Worm (Caenorhabditis elegans): ENCODE data around the gene gpn-1.

The gpn-1 gene

DNA sequence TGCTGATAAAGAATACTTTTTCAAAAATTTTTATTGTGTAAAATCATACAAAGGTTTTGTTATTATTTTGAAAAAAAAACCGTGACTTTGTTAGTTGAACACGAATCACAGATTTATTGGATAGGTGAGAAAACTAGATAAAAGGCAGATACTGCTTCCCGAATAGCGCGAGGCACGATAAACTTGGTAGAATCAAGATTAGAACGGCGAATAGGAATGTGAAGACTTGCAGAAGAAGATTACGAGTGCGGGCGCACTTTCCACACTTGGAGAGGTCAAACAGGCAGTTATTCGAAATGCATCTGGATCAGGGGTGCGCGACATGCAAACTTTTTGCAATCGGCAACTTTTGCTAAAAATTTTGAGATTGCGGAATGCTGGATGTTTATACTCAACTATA is 31.7 kb downstream of the gpn-1 start:
- TF ChIP-seq elt-1 (tag; optimal IDR thresholded peaks at IDR 0.05) (peak; percentile 72), nhr-23 (tag; optimal IDR thresholded peaks at IDR 0.05) (peak; percentile 58), ceh-82 (tag; optimal IDR thresholded peaks at IDR 0.05) (no peak)

DNA sequence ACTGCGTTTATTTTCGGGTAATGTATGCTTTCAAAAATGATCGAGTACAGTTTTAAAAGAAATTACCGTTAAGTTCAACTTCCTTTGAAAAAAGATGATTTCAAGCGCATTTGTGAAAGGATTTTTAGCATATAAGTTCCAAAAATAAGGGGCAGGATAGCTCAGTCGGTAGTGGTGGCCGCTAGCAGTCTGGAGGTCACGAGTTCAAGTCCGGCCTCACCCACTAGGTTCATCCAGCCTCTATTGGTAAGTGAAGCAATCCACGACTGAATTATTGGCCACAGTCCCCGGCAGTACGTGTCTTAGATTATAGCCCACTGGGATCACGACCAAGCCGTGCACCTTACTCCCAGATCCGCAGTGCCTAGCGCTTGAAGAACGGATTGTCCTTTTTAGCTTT is 35.5 kb downstream of the gpn-1 start:
- TF ChIP-seq nhr-77 (tag; optimal IDR thresholded peaks at IDR 0.05) (no peak), elt-3 (tag; optimal IDR thresholded peaks at IDR 0.05) (no peak), nhr-43 (tag; optimal IDR thresholded peaks at IDR 0.05; ENCODE audit: poor library complexity, severe bottlenecking) (no peak), nhr-25 (tag; optimal IDR thresholded peaks at IDR 0.05) (no peak), pha-4 (tag; optimal IDR thresholded peaks at IDR 0.05) (no peak), pqm-1 (tag; optimal IDR thresholded peaks at IDR 0.05) (no peak), jun-1 (tag; optimal IDR thresholded peaks at IDR 0.05) (no peak), nhr-237 (tag; optimal IDR thresholded peaks at IDR 0.05) (no peak), elt-1 (tag; optimal IDR thresholded peaks at IDR 0.05) (no peak), nfya-1 (tag; optimal IDR thresholded peaks at IDR 0.05; ENCODE audit: insufficient read depth) (no peak), sea-2 (GFP tag; optimal IDR thresholded peaks at IDR 0.05) (no peak), ceh-28 (tag; optimal IDR thresholded peaks at IDR 0.05) (no peak), ceh-16 (tag; optimal IDR thresholded peaks at IDR 0.05) (no peak), fos-1 (tag; optimal IDR thresholded peaks at IDR 0.05) (no peak), eor-1 (tag; optimal IDR thresholded peaks at IDR 0.05) (no peak)

DNA sequence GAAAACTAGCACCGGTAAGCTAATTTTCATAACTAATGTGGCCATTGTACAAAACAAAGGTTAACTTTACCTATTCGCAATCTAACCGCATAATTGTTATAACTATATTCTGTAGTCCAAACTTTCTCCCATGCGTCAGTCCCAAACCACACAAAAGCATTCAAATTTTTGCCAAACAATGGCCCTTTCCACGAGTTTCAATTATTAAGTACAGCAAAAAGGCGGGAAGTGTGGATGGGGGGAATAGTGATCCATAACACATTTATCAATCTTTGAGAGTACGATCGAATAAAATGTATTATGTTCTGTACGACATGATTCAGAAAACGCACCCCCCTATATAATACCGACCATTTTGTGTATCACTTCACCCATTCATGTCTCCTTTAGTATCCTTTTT is 36.8 kb downstream of the gpn-1 start, which contains the start of gene ZK662.6:
ZK662.6 (plus strand) TSS at position 301 of the 400 bp plus-strand sequence.
- no peak for TF ChIP-seq nhr-67 (tag; optimal IDR thresholded peaks at IDR 0.05)
- no peak for TF ChIP-seq unc-39 (tag; optimal IDR thresholded peaks at IDR 0.05)
- TF ChIP-seq nhr-25 (tag; optimal IDR thresholded peaks at IDR 0.05): no peak
- no peak for TF ChIP-seq egl-5 (tag; optimal IDR thresholded peaks at IDR 0.05)
- TF ChIP-seq lin-39 (tag; optimal IDR thresholded peaks at IDR 0.05): no peak
- TF ChIP-seq ceh-9 (tag; optimal IDR thresholded peaks at IDR 0.05): no peak
- TF ChIP-seq fos-1 (tag; optimal IDR thresholded peaks at IDR 0.05): no peak
- TF ChIP-seq jun-1 (tag; optimal IDR thresholded peaks at IDR 0.05): no peak
- no peak for TF ChIP-seq ztf-4 (tag; optimal IDR thresholded peaks at IDR 0.05)

DNA sequence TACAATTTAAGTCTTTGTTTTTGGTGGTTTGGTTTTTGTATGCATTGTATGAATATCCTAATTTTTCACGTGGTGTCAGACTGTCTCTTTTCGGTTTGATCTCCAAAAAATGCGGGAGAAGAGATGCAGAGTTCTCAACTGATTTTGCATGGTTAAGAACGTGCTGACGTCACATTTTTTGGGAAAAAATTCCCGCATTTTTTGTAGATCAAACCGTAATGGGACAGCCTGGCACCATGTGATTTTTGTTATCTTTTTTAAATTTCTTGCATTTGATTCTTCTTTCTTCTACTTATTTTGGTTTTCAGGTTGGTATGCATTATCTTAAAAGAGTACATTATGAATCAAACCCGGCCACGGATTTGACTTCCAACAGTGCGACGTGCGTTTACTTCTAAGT is 39.9 kb downstream of the gpn-1 start, which contains the start of gene ZK662.5:
ZK662.5 (plus strand) TSS at position 301 of the 400 bp plus-strand sequence.
- no peak for TF ChIP-seq nhr-43 (tag; optimal IDR thresholded peaks at IDR 0.05; ENCODE audit: poor library complexity, severe bottlenecking)
- TF ChIP-seq daf-12 (tag; optimal IDR thresholded peaks at IDR 0.05): no peak
- TF ChIP-seq nhr-12 (tag; optimal IDR thresholded peaks at IDR 0.05): no peak

DNA sequence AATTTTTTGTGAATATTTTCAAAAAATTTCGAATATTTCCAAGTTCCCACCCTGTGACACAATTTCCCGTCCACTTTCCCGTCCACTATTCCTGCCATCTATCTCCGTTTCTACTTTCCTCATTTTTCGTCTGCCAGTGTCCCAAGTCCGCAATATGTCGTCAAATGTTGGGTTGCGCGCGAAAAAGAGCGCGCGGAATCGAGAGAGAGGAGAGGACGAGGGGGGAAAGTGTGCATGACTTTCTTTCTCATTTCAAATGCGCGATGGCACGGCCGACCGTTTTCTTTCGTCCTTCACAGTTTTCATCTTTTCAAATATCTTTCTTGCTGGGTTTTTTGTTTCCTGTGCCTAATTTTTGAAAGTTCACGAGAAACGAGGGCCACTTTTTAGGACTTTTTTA is 43.5 kb downstream of the gpn-1 start:
- peak; percentile 98 for TF ChIP-seq lin-15B (tag; optimal IDR thresholded peaks at IDR 0.05)
- TF ChIP-seq sea-2 (GFP tag; optimal IDR thresholded peaks at IDR 0.05): peak; percentile 62
- TF ChIP-seq skn-1 (tag; optimal IDR thresholded peaks at IDR 0.05): peak; percentile 27
- no peak for TF ChIP-seq nhr-11 (tag; optimal IDR thresholded peaks at IDR 0.05)
- TF ChIP-seq nhr-23 (tag; optimal IDR thresholded peaks at IDR 0.05): peak; percentile 48
- TF ChIP-seq elt-2 (tag; optimal IDR thresholded peaks at IDR 0.05): peak; percentile 24
- peak; percentile 68 for TF ChIP-seq nhr-25 (tag; optimal IDR thresholded peaks at IDR 0.05)
- no peak for TF ChIP-seq fos-1 (tag; optimal IDR thresholded peaks at IDR 0.05)
- TF ChIP-seq hmg-11 (tag; optimal IDR thresholded peaks at IDR 0.05): peak; percentile 46
- TF ChIP-seq snpc-4 (tag; optimal IDR thresholded peaks at IDR 0.05): peak; percentile 74
- peak; percentile 78 for TF ChIP-seq pha-4 (tag; optimal IDR thresholded peaks at IDR 0.05)
- TF ChIP-seq nhr-77 (tag; optimal IDR thresholded peaks at IDR 0.05): no peak

DNA sequence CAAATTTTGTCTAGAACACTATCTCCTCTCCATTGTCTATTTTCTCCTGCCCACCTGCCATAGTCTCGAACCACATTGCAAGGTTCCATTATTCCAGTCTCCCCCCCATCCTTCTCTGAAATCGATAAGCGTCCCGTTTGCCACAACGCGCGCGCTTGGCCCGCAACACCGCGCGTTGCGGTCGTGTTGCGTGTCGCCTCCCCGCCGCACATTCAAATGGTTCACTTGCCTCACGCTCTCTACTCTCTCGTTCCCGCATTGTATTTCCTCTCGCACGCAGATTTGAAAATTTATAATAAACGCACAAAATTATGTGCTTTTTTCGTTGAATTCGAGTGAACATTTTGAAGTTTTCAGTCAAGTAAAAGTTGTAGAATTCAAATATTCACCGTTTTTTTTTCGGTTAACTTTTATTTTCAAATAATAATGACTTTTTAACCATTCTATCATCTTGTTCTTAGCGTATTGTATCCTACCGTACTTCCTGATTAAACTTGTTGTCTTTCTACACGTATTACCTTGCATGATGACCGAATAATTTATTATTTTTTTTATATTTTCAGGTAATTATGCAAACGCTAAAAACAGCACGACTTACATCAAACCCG is 44.2 kb downstream of the gpn-1 start, which contains the start of gene lin-15B:
lin-15B (plus strand) TSS at position 558 of the 608 bp plus-strand sequence.
- TF ChIP-seq daf-12 (tag; optimal IDR thresholded peaks at IDR 0.05): no peak
- TF ChIP-seq elt-2 (tag; optimal IDR thresholded peaks at IDR 0.05): no peak
- TF ChIP-seq lin-15B (tag; optimal IDR thresholded peaks at IDR 0.05): peak; percentile 74
